Worm (Caenorhabditis elegans) whole organism, early embryonic: ENCODE measurements around the gene C05B5.12.

Source experiments
- aly-1 ChIP-seq: sonication (generic microtip); optimal IDR thresholded peaks from 2 replicates; lab custom pipeline; 2016; ENCODE audit warnings: missing genetic modification characterization, missing compliant biosample characterization
- ama-1 ChIP-seq: fragments of 150-350 bp; optimal IDR thresholded peaks from 2 replicates; lab custom pipeline; 2014
- ceh-36 ChIP-seq: sonication (generic microtip); optimal IDR thresholded peaks from 2 replicates; lab custom pipeline; 2016; ENCODE audit warnings: missing genetic modification characterization, inconsistent platforms, missing compliant biosample characterization
- flt-1 ChIP-seq: fragments of 200-800 bp; sonication (Bioruptor generic); IDR thresholded peaks from 2 replicates; pipeline ENCODE4 v1.3.6; 2022; ENCODE audit warnings: missing genetic modification characterization, missing compliant biosample characterization
- hmg-4 ChIP-seq: fragments of 200-800 bp; sonication (Bioruptor generic); optimal IDR thresholded peaks from 2 replicates; lab custom pipeline; 2018; ENCODE audit warnings: mild to moderate bottlenecking, missing genetic modification characterization, missing compliant biosample characterization
- hnd-1 ChIP-seq: sonication (generic microtip); optimal IDR thresholded peaks from 2 replicates; lab custom pipeline; 2016; ENCODE audit warnings: missing genetic modification characterization, missing compliant biosample characterization
- sea-1 ChIP-seq: fragments of 200-800 bp; sonication (Bioruptor generic); conservative IDR thresholded peaks from 2 replicates; pipeline ENCODE4 v1.3.6; 2022; ENCODE audit warnings: missing genetic modification characterization, missing compliant biosample characterization

- no peak for TF ChIP-seq ceh-36 (tag; lab: Kevin White, UChicago)
- no peak for TF ChIP-seq hmg-4 (GFP tag; lab: Kevin White, UChicago)
- no peak for TF ChIP-seq ama-1 (lab: Kevin White, UChicago)
- no peak for TF ChIP-seq flt-1
- TF ChIP-seq hnd-1 (tag; lab: Kevin White, UChicago), result no peak
- TF ChIP-seq aly-1 (tag; lab: Kevin White, UChicago), result no peak
- no peak for TF ChIP-seq sea-1
Observed at ce11 chrIII:9986827-9987429, at the start of gene C05B5.12.
